Worm (Caenorhabditis elegans): ENCODE measurements around the gene ife-1.
A peak's percentile ranks its signal among the peaks of the same experiment; 100 is the strongest.

ife-1 gene

DNA sequence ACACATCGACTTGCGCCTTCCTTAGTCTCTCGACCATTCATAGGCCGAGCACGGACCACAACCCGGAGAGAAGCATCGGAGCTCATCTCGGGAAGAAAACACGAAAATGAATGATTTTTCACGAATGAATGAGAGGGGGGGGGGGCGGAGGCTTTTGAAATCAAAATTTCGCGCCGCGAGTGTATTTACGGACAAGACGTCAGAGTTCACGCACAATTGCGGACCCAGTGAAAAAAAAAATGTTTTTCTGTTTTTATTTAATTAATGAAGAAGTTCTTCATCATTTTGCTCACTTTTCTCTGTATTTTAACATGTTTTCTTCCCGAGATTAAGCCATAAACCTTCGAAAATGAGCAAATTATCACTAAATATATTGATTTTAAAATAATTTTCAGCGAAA, 36.1 kb upstream of the ife-1 start, which contains the start of the genes klp-19 and slc-36.1:
Gene klp-19 (minus strand): TSS at position 153 of the 400 bp plus-strand sequence.
Gene slc-36.1 (plus strand): TSS at position 396 of the 400 bp plus-strand sequence.
- TF ChIP-seq sptf-1 (tag; optimal IDR thresholded peaks at IDR 0.05) (peak; percentile 38), cnd-1 (tag; optimal IDR thresholded peaks at IDR 0.05) (no peak), M03D4.4 (tag; optimal IDR thresholded peaks at IDR 0.05) (peak; percentile 17), ces-1 (GFP tag; optimal IDR thresholded peaks at IDR 0.05) (peak; percentile 86)

DNA sequence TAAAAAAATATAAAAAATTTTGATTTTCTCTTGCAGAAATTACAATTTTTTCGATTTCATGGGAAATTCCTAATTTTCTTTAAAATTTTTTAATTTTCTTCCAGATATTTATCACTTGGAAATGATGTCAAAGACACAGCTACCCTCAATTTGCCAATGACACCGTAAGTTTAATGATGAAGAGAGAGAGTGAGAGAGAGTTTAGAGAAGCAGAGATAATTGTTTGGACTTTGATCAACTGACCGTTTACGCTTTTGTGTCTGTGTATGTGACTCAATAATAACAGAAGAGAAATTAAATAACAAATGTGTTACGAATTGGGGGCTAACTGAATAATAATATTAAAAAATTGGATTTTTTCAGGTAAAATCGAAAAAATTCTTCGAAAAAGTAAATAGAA, 32.7 kb upstream of the ife-1 start:
- TF ChIP-seq elt-3 (tag; optimal IDR thresholded peaks at IDR 0.05) (no peak), unc-62 (GFP tag; optimal IDR thresholded peaks at IDR 0.05) (no peak), nhr-237 (tag; optimal IDR thresholded peaks at IDR 0.05) (peak; percentile 14)

DNA sequence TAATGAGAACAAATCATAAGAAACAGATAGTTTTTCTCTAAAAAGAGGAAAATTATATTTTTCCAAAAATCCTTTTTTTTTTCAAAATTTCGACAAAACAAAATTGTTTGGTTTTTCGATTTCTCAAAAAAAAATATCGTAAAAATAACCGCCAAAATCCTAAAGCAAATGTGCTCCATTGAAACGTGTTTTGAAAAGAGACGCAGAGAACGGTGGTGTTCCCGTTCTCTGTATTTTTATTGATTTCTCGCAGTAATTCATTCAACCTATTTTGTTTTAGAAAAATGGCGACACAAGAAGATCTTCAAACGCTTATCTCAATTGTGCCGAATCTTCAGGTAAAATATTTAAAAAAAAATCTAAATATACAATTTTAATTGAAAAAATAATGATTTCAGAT, 29.4 kb upstream of the ife-1 start, which contains the start of gene Y43F4B.10:
Gene Y43F4B.10 (plus strand): TSS at position 281 of the 400 bp plus-strand sequence.
- TF ChIP-seq nhr-237 (tag; optimal IDR thresholded peaks at IDR 0.05) (peak; percentile 24), ceh-39 (tag; optimal IDR thresholded peaks at IDR 0.05) (peak; percentile 79), lsy-2 (tag; optimal IDR thresholded peaks at IDR 0.05) (peak; percentile 25), ces-1 (GFP tag; optimal IDR thresholded peaks at IDR 0.05) (peak; percentile 65), cnd-1 (tag; optimal IDR thresholded peaks at IDR 0.05) (no peak), sem-2 (GFP tag; optimal IDR thresholded peaks at IDR 0.05) (no peak), mep-1 (tag; optimal IDR thresholded peaks at IDR 0.05) (peak; percentile 28)

DNA sequence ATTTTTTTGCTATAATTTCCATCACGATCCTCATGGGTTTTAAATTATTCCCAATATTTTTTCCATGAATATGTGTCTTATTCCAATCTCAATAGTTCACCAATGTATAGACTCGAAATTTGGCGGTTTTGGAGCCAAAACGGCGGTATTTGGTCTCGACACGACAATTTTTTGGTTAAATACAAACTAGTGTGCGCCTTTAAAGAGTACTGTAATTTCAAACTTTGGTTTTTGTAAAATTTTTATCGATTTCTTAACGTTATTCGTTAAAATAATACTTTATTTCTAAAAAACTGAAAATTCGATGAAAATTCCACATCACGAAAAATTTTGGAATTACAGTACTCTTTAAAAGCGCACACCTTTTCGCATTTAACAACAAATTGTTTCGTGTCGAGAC, 28.6 kb upstream of the ife-1 start:
- TF ChIP-seq zip-8 (tag; optimal IDR thresholded peaks at IDR 0.05) (no peak), ceh-83 (GFP tag; optimal IDR thresholded peaks at IDR 0.05) (no peak), ztf-11 (tag; optimal IDR thresholded peaks at IDR 0.05) (no peak), snpc-4 (tag; optimal IDR thresholded peaks at IDR 0.05) (no peak)

DNA sequence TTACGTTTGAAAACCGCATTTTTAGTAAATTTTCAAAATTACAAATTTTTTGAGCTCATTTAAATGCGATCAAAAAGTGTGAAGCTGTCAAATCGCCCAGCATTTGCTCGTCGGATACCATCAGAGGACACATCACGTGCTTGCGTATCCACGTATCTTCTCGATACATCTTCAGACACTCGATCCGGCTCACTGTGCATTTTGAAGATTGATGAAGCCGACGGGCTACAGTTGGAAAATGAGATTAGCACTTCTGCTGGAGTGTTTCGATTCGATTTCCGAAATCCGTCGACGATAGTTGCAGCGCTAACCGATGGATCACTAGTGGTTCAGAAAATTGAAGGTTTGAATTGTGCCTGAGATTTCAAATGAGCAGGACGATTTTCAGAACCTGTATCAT, 28.1 kb upstream of the ife-1 start, which contains the start of gene dph-7:
Gene dph-7 (plus strand): TSS at position 53 of the 400 bp plus-strand sequence.
- TF ChIP-seq nhr-2 (tag; optimal IDR thresholded peaks at IDR 0.05) (no peak), nhr-28 (tag; optimal IDR thresholded peaks at IDR 0.05) (no peak)

DNA sequence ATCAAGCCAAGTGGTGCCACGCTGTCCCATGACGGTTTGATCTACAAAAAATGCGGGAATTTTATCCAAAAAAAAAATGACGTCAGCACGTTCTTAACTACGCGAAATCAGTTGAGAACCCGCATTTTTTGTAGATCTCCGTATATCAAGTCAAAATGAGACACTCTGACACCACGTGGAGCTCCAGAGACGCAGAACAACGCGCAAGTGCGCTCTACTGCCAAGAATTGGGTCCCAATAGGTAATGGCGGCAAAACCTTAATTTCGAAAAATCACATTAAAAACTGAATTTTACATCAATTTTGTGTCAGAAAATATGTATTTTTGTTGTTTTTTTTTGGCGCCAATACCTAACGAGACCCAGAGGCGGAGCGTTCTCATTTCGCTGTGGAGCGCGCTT, 26.3 kb upstream of the ife-1 start:
- TF ChIP-seq ces-1 (GFP tag; optimal IDR thresholded peaks at IDR 0.05) (no peak), unc-62 (GFP tag; optimal IDR thresholded peaks at IDR 0.05) (no peak), nhr-12 (tag; optimal IDR thresholded peaks at IDR 0.05) (no peak), mep-1 (tag; optimal IDR thresholded peaks at IDR 0.05) (peak; percentile 9), elt-1 (tag; optimal IDR thresholded peaks at IDR 0.05; ENCODE audit: borderline replicate concordance, insufficient read depth) (no peak)

DNA sequence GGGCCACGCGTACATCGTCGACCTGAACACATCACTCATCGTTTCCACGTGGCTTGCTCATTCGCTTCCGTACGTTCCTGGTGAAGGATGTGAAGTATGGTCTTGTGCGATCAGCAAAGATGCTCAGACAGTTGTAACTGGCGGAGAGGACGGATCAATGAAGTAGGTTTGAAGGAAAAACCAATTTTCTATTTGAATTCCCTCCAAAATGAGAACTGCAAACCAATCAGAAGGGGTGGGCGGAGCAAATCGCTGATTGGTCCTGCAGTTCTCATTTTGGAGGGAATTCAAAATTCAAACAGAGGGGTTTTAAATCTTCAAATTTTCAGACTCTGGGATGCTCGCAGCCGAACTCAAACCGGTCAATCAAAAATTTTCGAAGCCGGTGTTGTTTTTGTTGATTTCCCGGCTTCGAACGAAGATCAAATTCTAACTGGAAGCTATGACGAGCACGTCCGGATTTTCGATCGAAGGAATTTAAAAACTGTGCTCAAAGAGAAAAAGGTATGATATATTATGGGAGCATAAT, 25.8 kb upstream of the ife-1 start:
- TF ChIP-seq ceh-39 (tag; optimal IDR thresholded peaks at IDR 0.05) (no peak), mab-5 (tag; optimal IDR thresholded peaks at IDR 0.05) (no peak), sem-2 (GFP tag; optimal IDR thresholded peaks at IDR 0.05) (no peak), elt-3 (tag; optimal IDR thresholded peaks at IDR 0.05) (no peak), elt-1 (tag; optimal IDR thresholded peaks at IDR 0.05; ENCODE audit: borderline replicate concordance, insufficient read depth) (no peak), M03D4.4 (tag; optimal IDR thresholded peaks at IDR 0.05) (no peak)

DNA sequence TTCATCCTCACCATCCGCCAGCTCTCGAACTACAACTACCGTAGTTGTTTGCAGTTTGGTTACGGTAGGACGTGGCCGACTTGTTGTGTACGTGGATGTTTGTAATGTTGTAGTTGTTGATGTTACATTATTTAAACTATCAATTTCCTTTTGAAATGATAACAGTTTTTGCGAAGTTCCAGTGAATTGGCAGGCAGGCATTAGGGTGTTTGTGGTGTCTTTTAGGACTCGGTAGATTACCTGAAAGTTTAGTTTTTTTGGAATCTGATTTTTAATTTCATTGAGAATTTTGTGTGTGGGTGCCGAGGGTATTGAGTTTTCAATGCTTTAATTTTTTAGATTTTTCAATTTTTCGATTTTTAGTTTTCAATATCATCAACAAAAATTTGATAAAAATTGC, 20.6 kb upstream of the ife-1 start, which contains the start of gene F53A2.11:
Gene F53A2.11 (minus strand): TSS at position 101 of the 400 bp plus-strand sequence.
- TF ChIP-seq nhr-2 (tag; optimal IDR thresholded peaks at IDR 0.05): no peak
- no peak for TF ChIP-seq elt-1 (tag; optimal IDR thresholded peaks at IDR 0.05; ENCODE audit: borderline replicate concordance, insufficient read depth)
- TF ChIP-seq hlh-1 (tag; optimal IDR thresholded peaks at IDR 0.05): no peak
- TF ChIP-seq M03D4.4 (tag; optimal IDR thresholded peaks at IDR 0.05): no peak
- no peak for TF ChIP-seq pha-4 (tag; optimal IDR thresholded peaks at IDR 0.05)
- no peak for TF ChIP-seq ceh-39 (tag; optimal IDR thresholded peaks at IDR 0.05)
- TF ChIP-seq nhr-12 (tag; optimal IDR thresholded peaks at IDR 0.05): no peak
- TF ChIP-seq sptf-1 (tag; optimal IDR thresholded peaks at IDR 0.05): no peak
- no peak for TF ChIP-seq unc-120 (tag; optimal IDR thresholded peaks at IDR 0.05; ENCODE audit: poor library complexity, severe bottlenecking)
- no peak for TF ChIP-seq tbx-8 (GFP tag; optimal IDR thresholded peaks at IDR 0.05)
- no peak for TF ChIP-seq lin-32 (GFP tag; optimal IDR thresholded peaks at IDR 0.05)
- no peak for TF ChIP-seq nhr-76 (tag; optimal IDR thresholded peaks at IDR 0.05)
